Worm (Caenorhabditis elegans) whole organism, L1 larva: Measurements from ENCODE around the gene his-4.

Experiments used
- aha-1 ChIP-seq: fragments of 150-350 bp; optimal IDR thresholded peaks from 2 replicates; lab custom pipeline; 2014; ENCODE audit warnings: missing biosample characterization, missing genetic modification characterization
- dpl-1 ChIP-seq, 3 experiments: fragments of 150-350 bp in 2 of 3; sonication (generic microtip) in 1 of 3; optimal IDR thresholded peaks; 2 replicates each; lab custom pipeline; 2014 to 2017; ENCODE audit warnings: missing biosample characterization in 3 of 3, missing genetic modification characterization in 3 of 3, missing genetic modification reagents in 3 of 3
- elt-2 ChIP-seq: sonication (generic microtip); optimal IDR thresholded peaks from 2 replicates; lab custom pipeline; 2016; ENCODE audit warnings: missing genetic modification characterization, mild to moderate bottlenecking, inconsistent platforms, missing compliant biosample characterization, missing genetic modification reagents
- lin-39 ChIP-seq: fragments of 150-350 bp; optimal IDR thresholded peaks from 2 replicates; lab custom pipeline; 2014; ENCODE audit warnings: missing biosample characterization, missing genetic modification reagents, missing genetic modification characterization
- mep-1 ChIP-seq: fragments of 150-350 bp; optimal IDR thresholded peaks from 2 replicates; lab custom pipeline; 2014; ENCODE audit warnings: missing biosample characterization, missing genetic modification characterization
- nhr-85 ChIP-seq: sonication (generic microtip); peaks from one replicate; lab custom pipeline; 2016; ENCODE audit warnings: missing genetic modification characterization, inconsistent platforms, missing compliant biosample characterization
- pqm-1 ChIP-seq: sonication (generic microtip); optimal IDR thresholded peaks from 3 replicates; lab custom pipeline; 2017; ENCODE audit warnings: missing biosample characterization, missing genetic modification characterization
- rnt-1 ChIP-seq: sonication (generic microtip); optimal IDR thresholded peaks from 2 replicates; lab custom pipeline; 2016; ENCODE audit warnings: mild to moderate bottlenecking, missing genetic modification characterization, moderate library complexity, missing compliant biosample characterization
- skn-1 ChIP-seq: fragments of 150-350 bp; optimal IDR thresholded peaks from 2 replicates; lab custom pipeline; 2014; ENCODE audit warnings: missing biosample characterization, missing genetic modification characterization
- snpc-4 ChIP-seq: fragments of 150-350 bp; optimal IDR thresholded peaks from 2 replicates; lab custom pipeline; 2014; ENCODE audit warnings: missing biosample characterization, missing genetic modification characterization
- unc-130 ChIP-seq: fragments of 150-350 bp; optimal IDR thresholded peaks from 2 replicates; lab custom pipeline; 2017; ENCODE audit warnings: missing biosample characterization, missing genetic modification characterization, inconsistent platforms
- unc-30 ChIP-seq: sonication (generic microtip); optimal IDR thresholded peaks from 2 replicates; lab custom pipeline; 2017; ENCODE audit warnings: missing biosample characterization, missing genetic modification characterization
- unc-62 ChIP-seq: fragments of 150-350 bp; optimal IDR thresholded peaks from 2 replicates; lab custom pipeline; 2014; ENCODE audit warnings: missing biosample characterization, missing genetic modification reagents, missing genetic modification characterization

DNA sequence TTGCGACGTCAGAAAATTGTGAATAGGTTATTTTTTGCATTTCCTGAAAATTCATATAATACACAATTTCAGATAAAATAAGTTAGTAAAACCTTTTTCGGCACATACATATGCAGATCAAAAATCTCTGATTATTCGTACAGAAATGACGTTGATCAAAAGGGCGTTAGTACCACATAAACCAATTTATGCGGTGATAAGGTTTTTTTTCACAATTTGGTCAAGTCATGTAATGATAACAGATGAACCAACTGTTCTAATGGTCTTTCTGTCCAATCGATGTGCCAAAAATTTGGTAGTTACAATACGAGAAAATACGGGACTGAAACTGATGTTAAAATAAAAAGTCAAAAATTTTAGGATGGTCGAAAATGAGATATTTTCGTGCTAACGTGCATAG is 39.7 kb upstream of the his-4 start:
- no peak for TF ChIP-seq pqm-1 (tag; lab: Kevin White, UChicago)
- TF ChIP-seq snpc-4 (tag; lab: Kevin White, UChicago): no peak
- TF ChIP-seq unc-130: no peak
- TF ChIP-seq aha-1: no peak
- TF ChIP-seq unc-30 (tag; lab: Kevin White, UChicago): no peak
- TF ChIP-seq lin-39 (tag; lab: Kevin White, UChicago): no peak
- TF ChIP-seq rnt-1 (tag; lab: Kevin White, UChicago): no peak
- no peak for TF ChIP-seq nhr-85
- no peak for TF ChIP-seq unc-62 (GFP tag; lab: Kevin White, UChicago)
- TF ChIP-seq skn-1 (tag; lab: Kevin White, UChicago): no peak
- no peak for TF ChIP-seq mep-1 (tag; lab: Kevin White, UChicago)
- no peak for TF ChIP-seq dpl-1 (GFP tag; optimal IDR thresholded peaks at IDR 0.05; lab: Kevin White, UChicago)
- TF ChIP-seq elt-2: peak; percentile 23
